Worm (Caenorhabditis elegans) whole organism, L3 larva: ENCODE results near the gene M163.7.
A peak's percentile ranks its signal among the peaks of the same experiment; 100 is the strongest.

Source experiments
- R02D3.7 ChIP-seq: fragments of 150-350 bp; optimal IDR thresholded peaks from 2 replicates; lab custom pipeline; 2014; ENCODE audit warnings: missing biosample characterization, missing genetic modification characterization
- ZK546.5 ChIP-seq: sonication (generic microtip); optimal IDR thresholded peaks from 2 replicates; lab custom pipeline; 2017; ENCODE audit warnings: missing biosample characterization, missing genetic modification characterization
- aly-2 ChIP-seq: fragments of 150-350 bp; optimal IDR thresholded peaks from 2 replicates; lab custom pipeline; 2014; ENCODE audit warnings: missing biosample characterization, missing genetic modification characterization
- ama-1 ChIP-seq: fragments of 150-350 bp; optimal IDR thresholded peaks from 2 replicates; lab custom pipeline; 2018
- ceh-16 ChIP-seq: sonication (generic microtip); optimal IDR thresholded peaks from 2 replicates; lab custom pipeline; 2017; ENCODE audit warnings: missing biosample characterization, missing genetic modification characterization
- ceh-28 ChIP-seq: fragments of 150-350 bp; optimal IDR thresholded peaks from 2 replicates; lab custom pipeline; 2014; ENCODE audit warnings: missing biosample characterization, missing genetic modification reagents, missing genetic modification characterization
- ceh-82 ChIP-seq: fragments of 150-350 bp; optimal IDR thresholded peaks from 2 replicates; lab custom pipeline; 2014; ENCODE audit warnings: missing biosample characterization, missing genetic modification characterization
- ceh-9 ChIP-seq: sonication (generic microtip); optimal IDR thresholded peaks from 2 replicates; lab custom pipeline; 2018; ENCODE audit warnings: missing biosample characterization, missing genetic modification characterization
- daf-12 ChIP-seq: fragments of 150-350 bp; optimal IDR thresholded peaks from 2 replicates; lab custom pipeline; 2014; ENCODE audit warnings: missing biosample characterization, missing genetic modification reagents, missing genetic modification characterization
- egl-27 ChIP-seq: sonication (generic microtip); optimal IDR thresholded peaks from 4 replicates; lab custom pipeline; 2017; ENCODE audit warnings: missing biosample characterization, missing genetic modification reagents, missing genetic modification characterization
- egl-5 ChIP-seq: fragments of 150-350 bp; optimal IDR thresholded peaks from 2 replicates; lab custom pipeline; 2017; ENCODE audit warnings: missing biosample characterization, missing genetic modification reagents, missing genetic modification characterization, inconsistent platforms
- elt-2 ChIP-seq: sonication (generic microtip); optimal IDR thresholded peaks from 2 replicates; lab custom pipeline; 2016; ENCODE audit warnings: missing genetic modification reagents, mild to moderate bottlenecking, missing genetic modification characterization, missing compliant biosample characterization
- elt-3 ChIP-seq, 3 experiments: fragments of 150-350 bp in 1 of 3; sonication (generic microtip) in 2 of 3; optimal IDR thresholded peaks; 2 replicates in 2 of 3; 4 replicates in 1 of 3; lab custom pipeline; 2014 to 2017; ENCODE audit warnings: missing biosample characterization in 3 of 3, missing genetic modification characterization in 3 of 3
- eor-1 ChIP-seq, 2 experiments: fragments of 150-350 bp; optimal IDR thresholded peaks; 2 replicates each; lab custom pipeline; 2014 to 2018; ENCODE audit warnings: missing biosample characterization in 2 of 2, missing genetic modification characterization in 2 of 2
- fkh-10 ChIP-seq: sonication (generic microtip); optimal IDR thresholded peaks from 2 replicates; lab custom pipeline; 2017; ENCODE audit warnings: missing biosample characterization, missing genetic modification reagents, missing genetic modification characterization
- fkh-2 ChIP-seq: fragments of 150-350 bp; optimal IDR thresholded peaks from 2 replicates; lab custom pipeline; 2014; ENCODE audit warnings: missing biosample characterization, missing genetic modification reagents, missing genetic modification characterization
- fos-1 ChIP-seq: fragments of 150-350 bp; optimal IDR thresholded peaks from 2 replicates; lab custom pipeline; 2014; ENCODE audit warnings: missing biosample characterization, missing genetic modification characterization
- hmg-11 ChIP-seq: sonication (generic microtip); optimal IDR thresholded peaks from 2 replicates; lab custom pipeline; 2016; ENCODE audit warnings: missing genetic modification characterization, missing compliant biosample characterization
- jun-1 ChIP-seq: fragments of 150-350 bp; optimal IDR thresholded peaks from 2 replicates; lab custom pipeline; 2014; ENCODE audit warnings: missing biosample characterization, missing genetic modification reagents, missing genetic modification characterization
- lin-39 ChIP-seq: fragments of 150-350 bp; optimal IDR thresholded peaks from 2 replicates; lab custom pipeline; 2018; ENCODE audit warnings: missing biosample characterization, missing genetic modification reagents, missing genetic modification characterization
- lsy-12 ChIP-seq: sonication (generic microtip); optimal IDR thresholded peaks from 2 replicates; lab custom pipeline; 2016; ENCODE audit warnings: mild to moderate bottlenecking, missing genetic modification characterization, missing compliant biosample characterization
- mdl-1 ChIP-seq: fragments of 150-350 bp; optimal IDR thresholded peaks from 2 replicates; lab custom pipeline; 2014; ENCODE audit warnings: missing biosample characterization, missing genetic modification characterization
- mml-1 ChIP-seq: fragments of 150-350 bp; sonication (generic microtip); optimal IDR thresholded peaks from 3 replicates; lab custom pipeline; 2014; ENCODE audit warnings: missing biosample characterization, missing genetic modification characterization
- nhr-11 ChIP-seq: fragments of 150-350 bp; optimal IDR thresholded peaks from 2 replicates; lab custom pipeline; 2014; ENCODE audit warnings: missing biosample characterization, missing genetic modification characterization
- nhr-23 ChIP-seq: fragments of 150-350 bp; optimal IDR thresholded peaks from 2 replicates; lab custom pipeline; 2014; ENCODE audit warnings: missing biosample characterization, missing genetic modification reagents, missing genetic modification characterization
- nhr-237 ChIP-seq: fragments of 150-350 bp; optimal IDR thresholded peaks from 2 replicates; lab custom pipeline; 2014; ENCODE audit warnings: missing biosample characterization, missing genetic modification characterization
- nhr-25 ChIP-seq: sonication (generic microtip); optimal IDR thresholded peaks from 2 replicates; lab custom pipeline; 2017; ENCODE audit warnings: missing biosample characterization, missing genetic modification characterization
- nhr-28 ChIP-seq: fragments of 150-350 bp; optimal IDR thresholded peaks from 2 replicates; lab custom pipeline; 2014; ENCODE audit warnings: missing biosample characterization, missing genetic modification characterization
- nhr-43 ChIP-seq: sonication (generic microtip); optimal IDR thresholded peaks from 2 replicates; lab custom pipeline; 2016; ENCODE audit warnings: mild to moderate bottlenecking, missing genetic modification characterization, missing compliant biosample characterization; ENCODE audit not compliant: poor library complexity, severe bottlenecking
- nhr-67 ChIP-seq: fragments of 150-350 bp; optimal IDR thresholded peaks from 2 replicates; lab custom pipeline; 2014; ENCODE audit warnings: missing biosample characterization, missing genetic modification characterization
- nhr-76 ChIP-seq: fragments of 150-350 bp; sonication (generic microtip); optimal IDR thresholded peaks from 5 replicates; lab custom pipeline; 2014; ENCODE audit warnings: missing biosample characterization, missing genetic modification characterization
- nhr-77 ChIP-seq: fragments of 150-350 bp; optimal IDR thresholded peaks from 2 replicates; lab custom pipeline; 2014; ENCODE audit warnings: missing biosample characterization, missing genetic modification characterization
- pha-4 ChIP-seq: fragments of 150-350 bp; optimal IDR thresholded peaks from 2 replicates; lab custom pipeline; 2014; ENCODE audit warnings: missing biosample characterization, missing genetic modification reagents, missing genetic modification characterization
- sea-2 ChIP-seq: fragments of 150-350 bp; sonication (generic microtip); optimal IDR thresholded peaks from 4 replicates; lab custom pipeline; 2014; ENCODE audit warnings: missing biosample characterization, missing genetic modification reagents, missing genetic modification characterization
- snpc-4 ChIP-seq: fragments of 150-350 bp; optimal IDR thresholded peaks from 2 replicates; lab custom pipeline; 2014; ENCODE audit warnings: missing biosample characterization, missing genetic modification characterization
- tbx-2 ChIP-seq: sonication (generic microtip); optimal IDR thresholded peaks from 2 replicates; lab custom pipeline; 2016; ENCODE audit warnings: mild to moderate bottlenecking, missing genetic modification characterization, missing compliant biosample characterization
- unc-62 ChIP-seq: fragments of 150-350 bp; sonication (generic microtip); optimal IDR thresholded peaks from 4 replicates; lab custom pipeline; 2014; ENCODE audit warnings: missing biosample characterization, missing genetic modification reagents, missing genetic modification characterization
- zag-1 ChIP-seq: fragments of 150-350 bp; optimal IDR thresholded peaks from 2 replicates; lab custom pipeline; 2014; ENCODE audit warnings: missing biosample characterization, missing genetic modification characterization
- ztf-11 ChIP-seq: fragments of 150-350 bp; optimal IDR thresholded peaks from 2 replicates; lab custom pipeline; 2014; ENCODE audit warnings: missing biosample characterization, missing genetic modification characterization
- ztf-4 ChIP-seq: fragments of 150-350 bp; optimal IDR thresholded peaks from 2 replicates; lab custom pipeline; 2014; ENCODE audit warnings: missing biosample characterization, missing genetic modification characterization

The M163.7 gene

ce11 chrX:14465593-14465992 is 980 bp downstream of the M163.7 start, which contains the start of gene M163.22:
Gene M163.22, plus strand, starts transcription at chrX:14465893.
- TF ChIP-seq ceh-16 (tag; lab: Kevin White, UChicago), result no peak
- no peak for TF ChIP-seq nhr-11 (tag; lab: Kevin White, UChicago)
- TF ChIP-seq lin-39 (tag; lab: Kevin White, UChicago), result no peak
- no peak for TF ChIP-seq snpc-4 (tag; lab: Kevin White, UChicago)
- no peak for TF ChIP-seq nhr-23 (tag; lab: Kevin White, UChicago)
- no peak for TF ChIP-seq jun-1 (tag; lab: Kevin White, UChicago)

- TF ChIP-seq nhr-43 (tag; lab: Kevin White, UChicago) (no peak), snpc-4 (tag; lab: Kevin White, UChicago) (no peak), R02D3.7 (tag; lab: Kevin White, UChicago) (no peak), ceh-28 (tag; lab: Kevin White, UChicago) (no peak), nhr-237 (tag; lab: Kevin White, UChicago) (no peak), pha-4 (tag; lab: Kevin White, UChicago) (no peak), aly-2 (tag; lab: Kevin White, UChicago) (no peak), elt-2 (tag; lab: Kevin White, UChicago) (no peak), elt-3 (tag; optimal IDR thresholded peaks at IDR 0.05; lab: Kevin White, UChicago) (no peak), sea-2 (no peak), ceh-16 (tag; lab: Kevin White, UChicago) (no peak), nhr-23 (tag; lab: Kevin White, UChicago) (no peak), ZK546.5 (tag; lab: Kevin White, UChicago) (no peak), nhr-77 (no peak)
These were observed 1.9 kb downstream of the M163.7 start, which contains the start of gene M163.21 for ce11 chrX:14466532-14466931. Gene M163.21, plus strand, starts transcription at chrX:14466832.

ce11 chrX:14469284-14469683 is 4.7 kb downstream of the M163.7 start, which contains the start of gene M163.9:
Gene M163.9, plus strand, starts transcription at chrX:14469584.
- no peak for TF ChIP-seq tbx-2 (tag; lab: Kevin White, UChicago)
- TF ChIP-seq elt-2 (tag; lab: Kevin White, UChicago), result no peak
- TF ChIP-seq fkh-10 (GFP tag; lab: Kevin White, UChicago), result no peak
- no peak for TF ChIP-seq egl-27 (tag; lab: Kevin White, UChicago)
- TF ChIP-seq, all 47 proteins: peak for 0

ce11 chrX:14470687-14471086 is 6.1 kb downstream of the M163.7 start, which contains the start of gene M163.10:
Gene M163.10, plus strand, starts transcription at chrX:14470987.
- TF ChIP-seq ceh-9 (tag; lab: Kevin White, UChicago), result no peak

- TF ChIP-seq nhr-67 (tag; lab: Kevin White, UChicago), result no peak
These were observed 9.1 kb downstream of the M163.7 start, which contains the start of gene M163.5 for ce11 chrX:14473740-14474139. Gene M163.5, plus strand, starts transcription at chrX:14474040.

- TF ChIP-seq nhr-28 (tag; lab: Kevin White, UChicago) (no peak), fos-1 (tag; lab: Kevin White, UChicago) (no peak), ztf-4 (no peak), unc-62 (no peak), nhr-67 (tag; lab: Kevin White, UChicago) (no peak), nhr-76 (tag; lab: Kevin White, UChicago) (no peak), fkh-2 (tag; lab: Kevin White, UChicago) (no peak), ceh-82 (tag; lab: Kevin White, UChicago) (no peak), egl-27 (tag; lab: Kevin White, UChicago) (no peak), nhr-77 (no peak), nhr-25 (tag; lab: Kevin White, UChicago) (peak; percentile 22), ama-1 (lab: Kevin White, UChicago) (no peak), nhr-237 (tag; lab: Kevin White, UChicago) (no peak), fkh-10 (GFP tag; lab: Kevin White, UChicago) (no peak), mml-1 (no peak), sea-2 (no peak), tbx-2 (tag; lab: Kevin White, UChicago) (peak; percentile 68), ceh-16 (tag; lab: Kevin White, UChicago) (no peak), zag-1 (tag; lab: Kevin White, UChicago) (no peak), ztf-11 (no peak), ZK546.5 (tag; lab: Kevin White, UChicago) (no peak), lsy-12 (tag; lab: Kevin White, UChicago) (peak; percentile 14), hmg-11 (tag; lab: Kevin White, UChicago) (no peak), jun-1 (tag; lab: Kevin White, UChicago) (peak; percentile 68), R02D3.7 (tag; lab: Kevin White, UChicago) (no peak), pha-4 (tag; lab: Kevin White, UChicago) (no peak), eor-1 (tag; optimal IDR thresholded peaks at IDR 0.05; lab: Kevin White, UChicago) (no peak), egl-5 (tag; lab: Kevin White, UChicago) (no peak), mdl-1 (tag; lab: Kevin White, UChicago) (no peak), nhr-23 (tag; lab: Kevin White, UChicago) (peak; percentile 69), daf-12 (no peak)
These were observed 12.1 kb downstream of the M163.7 start for ce11 chrX:14476625-14477257.
